Worm (Caenorhabditis elegans) whole organism, young adult: ENCODE results near the gene brap-2.

Experiments
- B0019.2 ChIP-seq: fragments of 200-800 bp; sonication (Bioruptor generic); conservative IDR thresholded peaks from 2 replicates; pipeline ENCODE4 v1.3.6; 2022; ENCODE audit warnings: missing genetic modification reagents, missing genetic modification characterization, missing compliant biosample characterization
- B0035.1 ChIP-seq: sonication (generic microtip); optimal IDR thresholded peaks from 2 replicates; lab custom pipeline; 2016; ENCODE audit warnings: missing genetic modification characterization, mild to moderate bottlenecking, missing compliant biosample characterization, missing genotype, missing genetic modification reagents
- C06A6.2 ChIP-seq: fragments of 200-800 bp; sonication (Bioruptor generic); conservative IDR thresholded peaks from 2 replicates; pipeline ENCODE4 v1.3.6; 2022; ENCODE audit warnings: missing genetic modification characterization, missing compliant biosample characterization
- C17E4.6 ChIP-seq: fragments of 200-800 bp; sonication (Bioruptor generic); IDR thresholded peaks from 2 replicates; pipeline ENCODE4 v1.3.6; 2022; ENCODE audit warnings: missing genetic modification reagents, missing genetic modification characterization, missing compliant biosample characterization
- F23B12.7 ChIP-seq: sonication (generic microtip); optimal IDR thresholded peaks from 2 replicates; lab custom pipeline; 2017; ENCODE audit warnings: missing genetic modification characterization, mild to moderate bottlenecking, missing compliant biosample characterization, antibody characterized with exemption, moderate library complexity; ENCODE audit not compliant: insufficient read depth
- F37B4.10 ChIP-seq: fragments of 200-800 bp; sonication (Bioruptor generic); IDR thresholded peaks from 2 replicates; pipeline ENCODE4 v1.3.6; 2022; ENCODE audit warnings: missing genetic modification characterization, missing compliant biosample characterization
- K11D2.4 ChIP-seq: fragments of 200-800 bp; sonication (Bioruptor generic); IDR thresholded peaks from 2 replicates; pipeline ENCODE4 v1.3.6; 2022; ENCODE audit warnings: missing genetic modification reagents, missing genetic modification characterization, missing compliant biosample characterization
- K12H6.12 ChIP-seq: fragments of 200-800 bp; sonication (Bioruptor generic); optimal IDR thresholded peaks from 2 replicates; lab custom pipeline; 2018; ENCODE audit warnings: mild to moderate bottlenecking, missing genetic modification characterization, missing compliant biosample characterization
- T07F8.4 ChIP-seq: sonication (generic microtip); optimal IDR thresholded peaks from 2 replicates; lab custom pipeline; 2016; ENCODE audit warnings: mild to moderate bottlenecking, missing genetic modification characterization, moderate library complexity, missing compliant biosample characterization
- Y67H2A.10 ChIP-seq: fragments of 200-800 bp; sonication (Bioruptor generic); conservative IDR thresholded peaks from 2 replicates; pipeline ENCODE4 v1.3.6; 2022; ENCODE audit warnings: missing genetic modification reagents, missing genetic modification characterization, missing compliant biosample characterization
- Y95B8A.8 ChIP-seq: fragments of 200-800 bp; sonication (Bioruptor generic); IDR thresholded peaks from 2 replicates; pipeline ENCODE4 v1.3.6; 2022; ENCODE audit warnings: missing genetic modification reagents, missing genetic modification characterization, missing compliant biosample characterization
- ZK185.1 ChIP-seq: sonication (generic microtip); optimal IDR thresholded peaks from 2 replicates; lab custom pipeline; 2016; ENCODE audit warnings: mild to moderate bottlenecking, missing genetic modification characterization, missing compliant biosample characterization; ENCODE audit not compliant: poor library complexity, severe bottlenecking
- atf-7 ChIP-seq: sonication (generic microtip); optimal IDR thresholded peaks from 2 replicates; lab custom pipeline; 2017; ENCODE audit warnings: mild to moderate bottlenecking, missing genetic modification characterization, missing compliant biosample characterization
- athp-1 ChIP-seq: sonication (generic microtip); optimal IDR thresholded peaks from 2 replicates; lab custom pipeline; 2017; ENCODE audit warnings: mild to moderate bottlenecking, missing genetic modification characterization, missing compliant biosample characterization
- attf-3 ChIP-seq: fragments of 200-800 bp; sonication (Bioruptor generic); conservative IDR thresholded peaks from 2 replicates; pipeline ENCODE4 v1.3.6; 2022; ENCODE audit warnings: missing genetic modification reagents, missing genetic modification characterization, missing compliant biosample characterization
- attf-5 ChIP-seq: fragments of 200-800 bp; sonication (Bioruptor generic); optimal IDR thresholded peaks from 2 replicates; lab custom pipeline; 2018; ENCODE audit warnings: mild to moderate bottlenecking, missing genetic modification characterization, missing compliant biosample characterization
- bed-1 ChIP-seq: fragments of 200-800 bp; sonication (Bioruptor generic); IDR thresholded peaks from 2 replicates; pipeline ENCODE4 v1.3.6; 2022; ENCODE audit warnings: missing genetic modification reagents, missing genetic modification characterization, missing compliant biosample characterization
- cebp-1 ChIP-seq, 2 experiments: fragments of 200-800 bp in 1 of 2; sonication (Bioruptor generic) in 1 of 2; sonication (generic microtip) in 1 of 2; IDR thresholded peaks in 1 of 2; optimal IDR thresholded peaks in 1 of 2; 2 replicates each; pipeline versions ENCODE4 v1.3.6 to Lab custom; 2017 to 2022; ENCODE audit warnings: missing compliant biosample characterization in 2 of 2, missing genetic modification characterization in 2 of 2, mild to moderate bottlenecking in 1 of 2, missing genetic modification reagents in 1 of 2, moderate library complexity in 1 of 2
- ceh-27 ChIP-seq: fragments of 200-800 bp; sonication (Bioruptor generic); optimal IDR thresholded peaks from 2 replicates; lab custom pipeline; 2018; ENCODE audit warnings: mild to moderate bottlenecking, missing genetic modification characterization, moderate library complexity, missing compliant biosample characterization
- dpff-1 ChIP-seq: sonication (generic microtip); optimal IDR thresholded peaks from 2 replicates; lab custom pipeline; 2017; ENCODE audit warnings: mild to moderate bottlenecking, missing genetic modification characterization, missing compliant biosample characterization
- dpl-1 ChIP-seq: fragments of 150-350 bp; optimal IDR thresholded peaks from 2 replicates; lab custom pipeline; 2014; ENCODE audit warnings: missing biosample characterization, missing genetic modification reagents, missing genetic modification characterization
- egl-18 ChIP-seq: fragments of 200-800 bp; sonication (Bioruptor generic); IDR thresholded peaks from 2 replicates; pipeline ENCODE4 v1.3.6; 2022; ENCODE audit warnings: missing genetic modification reagents, missing genetic modification characterization, missing compliant biosample characterization
- hlh-12 ChIP-seq: sonication (generic microtip); optimal IDR thresholded peaks from 2 replicates; lab custom pipeline; 2016; ENCODE audit warnings: missing genetic modification characterization, missing compliant biosample characterization
- hmg-1.2 ChIP-seq: fragments of 200-800 bp; sonication (Bioruptor generic); IDR thresholded peaks from 2 replicates; pipeline ENCODE4 v1.3.6; 2022; ENCODE audit warnings: missing genetic modification reagents, missing genetic modification characterization, missing compliant biosample characterization
- hmg-20 ChIP-seq: fragments of 200-800 bp; sonication (Bioruptor generic); IDR thresholded peaks from 2 replicates; pipeline ENCODE4 v1.3.6; 2022; ENCODE audit warnings: missing genetic modification reagents, missing genetic modification characterization, missing compliant biosample characterization
- hrde-1 ChIP-seq: sonication (generic microtip); optimal IDR thresholded peaks from 2 replicates; lab custom pipeline; 2016; ENCODE audit warnings: missing genetic modification characterization, mild to moderate bottlenecking, missing compliant biosample characterization, moderate library complexity, missing genotype, missing genetic modification reagents, borderline replicate concordance
- let-607 ChIP-seq, 2 experiments: fragments of 200-800 bp in 1 of 2; sonication (Bioruptor generic) in 1 of 2; sonication (generic microtip) in 1 of 2; optimal IDR thresholded peaks; 2 replicates each; lab custom pipeline; 2016 to 2018; ENCODE audit warnings: mild to moderate bottlenecking in 2 of 2, missing compliant biosample characterization in 2 of 2, missing genetic modification characterization in 2 of 2, moderate library complexity in 2 of 2, missing genotype in 1 of 2
- lin-35 ChIP-seq, 3 experiments: fragments of 150-350 bp in 2 of 3; sonication (generic microtip) in 1 of 3; optimal IDR thresholded peaks; 2 replicates each; lab custom pipeline; 2014 to 2018; ENCODE audit warnings: missing biosample characterization in 3 of 3, missing genetic modification characterization in 3 of 3, missing genetic modification reagents in 3 of 3
- lin-40 ChIP-seq: sonication (generic microtip); optimal IDR thresholded peaks from 2 replicates; lab custom pipeline; 2016; ENCODE audit warnings: missing genetic modification characterization, mild to moderate bottlenecking, missing compliant biosample characterization, missing genotype, missing genetic modification reagents
- lin-54 ChIP-seq: fragments of 200-800 bp; sonication (Bioruptor generic); optimal IDR thresholded peaks from 2 replicates; lab custom pipeline; 2018; ENCODE audit warnings: mild to moderate bottlenecking, missing genetic modification characterization, missing compliant biosample characterization
- lir-1 ChIP-seq: fragments of 200-800 bp; sonication (Bioruptor generic); conservative IDR thresholded peaks from 2 replicates; pipeline ENCODE4 v1.3.6; 2022; ENCODE audit warnings: missing genetic modification reagents, missing genetic modification characterization, missing compliant biosample characterization
- lsl-1 ChIP-seq: fragments of 200-800 bp; sonication (Bioruptor generic); optimal IDR thresholded peaks from 2 replicates; lab custom pipeline; 2018; ENCODE audit warnings: mild to moderate bottlenecking, missing genetic modification characterization, moderate library complexity, missing compliant biosample characterization
- madf-10 ChIP-seq: sonication (generic microtip); optimal IDR thresholded peaks from 2 replicates; lab custom pipeline; 2016; ENCODE audit warnings: mild to moderate bottlenecking, missing genetic modification characterization, missing compliant biosample characterization
- mcd-1 ChIP-seq: fragments of 200-800 bp; sonication (Bioruptor generic); IDR thresholded peaks from 2 replicates; pipeline ENCODE4 v1.3.6; 2022; ENCODE audit warnings: missing genetic modification reagents, missing genetic modification characterization, missing compliant biosample characterization
- mel-28 ChIP-seq: sonication (generic microtip); optimal IDR thresholded peaks from 2 replicates; lab custom pipeline; 2016; ENCODE audit warnings: borderline replicate concordance, mild to moderate bottlenecking, missing genetic modification characterization, missing compliant biosample characterization
- nhr-80 ChIP-seq: sonication (generic microtip); optimal IDR thresholded peaks from 2 replicates; lab custom pipeline; 2016; ENCODE audit warnings: missing genetic modification characterization, missing compliant biosample characterization
- pbrm-1 ChIP-seq: fragments of 200-800 bp; sonication (Bioruptor generic); IDR thresholded peaks from 2 replicates; pipeline ENCODE4 v1.3.6; 2022; ENCODE audit warnings: missing genetic modification reagents, missing genetic modification characterization, missing compliant biosample characterization
- rcor-1 ChIP-seq: fragments of 200-800 bp; sonication (Bioruptor generic); IDR thresholded peaks from 2 replicates; pipeline ENCODE4 v1.3.6; 2022; ENCODE audit warnings: missing genetic modification reagents, missing genetic modification characterization, missing compliant biosample characterization
- repo-1 ChIP-seq: sonication (generic microtip); optimal IDR thresholded peaks from 2 replicates; lab custom pipeline; 2017; ENCODE audit warnings: mild to moderate bottlenecking, missing genetic modification characterization, missing compliant biosample characterization
- sdz-38 ChIP-seq: sonication (generic microtip); optimal IDR thresholded peaks from 2 replicates; lab custom pipeline; 2016; ENCODE audit warnings: missing genotype, missing genetic modification characterization, missing compliant biosample characterization
- tbp1 ChIP-seq: fragments of 200-800 bp; sonication (Bioruptor generic); optimal IDR thresholded peaks from 2 replicates; lab custom pipeline; 2018; ENCODE audit warnings: mild to moderate bottlenecking, missing genetic modification characterization, missing compliant biosample characterization
- tbx-9 ChIP-seq: sonication (generic microtip); optimal IDR thresholded peaks from 2 replicates; lab custom pipeline; 2016; ENCODE audit warnings: borderline replicate concordance, missing genetic modification characterization, inconsistent platforms, missing compliant biosample characterization
- xnd-1 ChIP-seq: sonication (generic microtip); optimal IDR thresholded peaks from 2 replicates; lab custom pipeline; 2016; ENCODE audit warnings: missing genotype, missing genetic modification reagents, missing genetic modification characterization, missing compliant biosample characterization
- ztf-18 ChIP-seq: sonication (generic microtip); optimal IDR thresholded peaks from 2 replicates; lab custom pipeline; 2016; ENCODE audit warnings: missing genotype, mild to moderate bottlenecking, missing genetic modification characterization, missing compliant biosample characterization

Gene brap-2

ce11 chrII:5373275-5374047, 19.5 kb downstream of the brap-2 start, which contains the start of the genes agt-2 and F09E5.3 (continued):
- TF ChIP-seq K12H6.12 (tag; lab: Kevin White, UChicago) (peak; percentile 75), sdz-38 (tag; lab: Kevin White, UChicago) (no peak), lir-1 (GFP tag; lab: Robert Waterston, UW) (peak; percentile 67), madf-10 (tag; lab: Kevin White, UChicago) (peak; percentile 49), attf-5 (peak; percentile 92), Y95B8A.8 (GFP tag; lab: Robert Waterston, UW) (no peak), attf-3 (peak; percentile 59), repo-1 (tag; lab: Kevin White, UChicago) (peak; percentile 56), lin-35 (GFP tag; optimal IDR thresholded peaks at IDR 0.05; lab: Kevin White, UChicago) (peak in 2 of 3 experiments; percentile 72 to 91), F37B4.10 (no peak), K11D2.4 (GFP tag; lab: Robert Waterston, UW) (peak; percentile 83), mcd-1 (GFP tag; lab: Robert Waterston, UW) (peak; percentile 82), C06A6.2 (GFP tag; lab: Robert Waterston, UW) (peak; percentile 75; the same call in 1 of the 2 replicates), T07F8.4 (tag; lab: Kevin White, UChicago) (no peak), ceh-27 (GFP tag; lab: Kevin White, UChicago) (peak; percentile 80), F23B12.7 (tag; lab: Kevin White, UChicago) (peak; percentile 13), hmg-20 (peak; percentile 50; the same call in 1 of the 2 replicates), mel-28 (tag; lab: Kevin White, UChicago) (no peak), hmg-1.2 (GFP tag; lab: Robert Waterston, UW) (peak; percentile 78), atf-7 (peak; percentile 35), cebp-1 (GFP tag; IDR thresholded peaks at IDR 0.05; lab: Robert Waterston, UW) (no peak), cebp-1 (tag; optimal IDR thresholded peaks at IDR 0.05; lab: Kevin White, UChicago) (peak; percentile 84), dpff-1 (tag; lab: Kevin White, UChicago) (no peak), nhr-80 (peak; percentile 59), tbp1 (GFP tag; lab: Kevin White, UChicago) (peak; percentile 61), rcor-1 (GFP tag; lab: Robert Waterston, UW) (peak; percentile 91), B0035.1 (tag; lab: Kevin White, UChicago) (no peak), xnd-1 (tag; lab: Kevin White, UChicago) (no peak), ztf-18 (tag; lab: Kevin White, UChicago) (peak; percentile 96), hrde-1 (tag; lab: Kevin White, UChicago) (no peak), lin-40 (peak; percentile 92), lin-54 (peak; percentile 87), egl-18 (GFP tag; lab: Robert Waterston, UW) (no peak), tbx-9 (tag; lab: Kevin White, UChicago) (no peak), ZK185.1 (tag; lab: Kevin White, UChicago) (peak; percentile 84), bed-1 (GFP tag; lab: Robert Waterston, UW) (no peak), C17E4.6 (GFP tag; lab: Robert Waterston, UW) (peak; percentile 58; the same call in 1 of the 2 replicates), lsl-1 (GFP tag; lab: Kevin White, UChicago) (peak; percentile 71), athp-1 (tag; lab: Kevin White, UChicago) (peak; percentile 37), hlh-12 (tag; lab: Kevin White, UChicago) (no peak), Y67H2A.10 (GFP tag; lab: Robert Waterston, UW) (no peak), pbrm-1 (GFP tag; lab: Robert Waterston, UW) (peak; percentile 86), dpl-1 (peak; percentile 45), B0019.2 (GFP tag; lab: Robert Waterston, UW) (no peak), let-607 (tag; optimal IDR thresholded peaks at IDR 0.05; lab: Kevin White, UChicago) (peak; percentile 30 to 51)
- TF ChIP-seq, all 124 proteins: peak for 52
